Fruit fly (Drosophila melanogaster): ENCODE data around the gene mRpL11.

DNA sequence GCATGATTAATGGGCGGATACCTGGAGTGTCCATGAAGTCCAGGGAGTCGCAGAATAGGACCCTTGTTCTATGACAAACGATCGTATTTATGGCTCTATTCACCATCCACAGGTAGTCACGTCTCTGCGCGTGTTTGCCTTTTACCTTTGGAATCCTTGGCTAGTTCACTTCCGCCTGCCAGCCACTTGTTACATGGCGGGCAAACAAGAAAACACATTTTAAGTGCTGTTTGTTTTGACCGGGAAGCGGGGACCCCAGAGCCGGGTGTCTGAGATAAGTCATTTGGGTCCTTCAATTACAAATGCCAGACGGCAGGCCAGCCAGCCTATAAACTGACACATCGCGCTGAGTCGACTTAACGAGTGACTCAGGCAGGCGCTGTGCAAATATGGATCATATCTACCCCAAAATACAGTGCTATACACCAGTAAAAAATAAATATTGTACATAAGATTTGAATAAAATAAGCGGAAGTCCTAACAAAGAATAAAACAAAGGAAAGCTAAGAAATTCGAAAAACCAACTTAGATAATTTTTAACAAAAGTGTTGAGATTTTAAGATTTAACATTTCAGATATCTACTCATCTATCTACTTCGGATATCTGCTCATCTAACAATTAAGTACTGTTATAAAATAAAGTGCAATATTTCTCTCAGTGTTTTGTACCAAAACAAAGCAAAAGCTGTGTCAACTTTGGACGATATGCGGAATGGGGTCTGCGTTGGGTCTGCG, 26.9 kb upstream of the mRpL11 start:
- TF ChIP-seq CG8478 (optimal IDR thresholded peaks at IDR 0.05) (no peak), CTCF (optimal IDR thresholded peaks at IDR 0.05) (no peak)

Measured in S2 (cell line).